Fruit fly (Drosophila melanogaster) whole organism: Measurements from ENCODE around the gene CG32727.

Experiments
- CG8478 ChIP-seq: fragments of >200 bp; optimal IDR thresholded peaks from 2 replicates; lab custom pipeline; 2018; ENCODE audit warnings: inconsistent platforms
- psq ChIP-seq: fragments of >200 bp; optimal IDR thresholded peaks from 2 replicates; lab custom pipeline; 2017

DNA sequence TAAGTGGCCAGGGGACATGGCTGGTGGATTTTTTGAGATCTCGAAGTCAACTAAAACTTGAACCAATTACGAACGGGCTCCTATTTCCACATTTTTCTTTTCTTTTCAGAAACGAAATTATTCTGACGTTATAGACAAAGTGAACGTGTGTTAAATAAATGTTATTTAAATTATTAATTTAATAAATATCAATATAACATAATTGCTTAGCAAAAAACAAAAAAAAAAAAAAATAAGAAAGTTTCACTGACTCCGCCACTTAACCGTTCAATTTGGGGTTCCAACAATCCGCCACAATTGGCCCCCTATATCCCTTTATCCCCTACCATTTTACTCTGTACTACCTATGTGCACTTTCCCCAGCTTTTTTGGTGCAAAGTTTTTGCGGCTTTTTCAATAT, 24.1 kb upstream of the CG32727 start, which contains the start of gene CG42781:
- TF ChIP-seq psq: no peak
- TF ChIP-seq CG8478: no peak
